Worm (Caenorhabditis elegans) whole organism, L3 larva: ENCODE results near the gene gly-6.

ENCODE experiments used
- R02D3.7 ChIP-seq: fragments of 150-350 bp; optimal IDR thresholded peaks from 2 replicates; lab custom pipeline; 2014; ENCODE audit warnings: missing biosample characterization, missing genetic modification characterization
- ZK546.5 ChIP-seq: sonication (generic microtip); optimal IDR thresholded peaks from 2 replicates; lab custom pipeline; 2017; ENCODE audit warnings: missing biosample characterization, missing genetic modification characterization
- aly-2 ChIP-seq: fragments of 150-350 bp; optimal IDR thresholded peaks from 2 replicates; lab custom pipeline; 2014; ENCODE audit warnings: missing biosample characterization, missing genetic modification characterization
- ama-1 ChIP-seq: fragments of 150-350 bp; optimal IDR thresholded peaks from 2 replicates; lab custom pipeline; 2018
- ceh-16 ChIP-seq: sonication (generic microtip); optimal IDR thresholded peaks from 2 replicates; lab custom pipeline; 2017; ENCODE audit warnings: missing biosample characterization, missing genetic modification characterization
- ceh-28 ChIP-seq: fragments of 150-350 bp; optimal IDR thresholded peaks from 2 replicates; lab custom pipeline; 2014; ENCODE audit warnings: missing biosample characterization, missing genetic modification reagents, missing genetic modification characterization
- ceh-82 ChIP-seq: fragments of 150-350 bp; optimal IDR thresholded peaks from 2 replicates; lab custom pipeline; 2014; ENCODE audit warnings: missing biosample characterization, missing genetic modification characterization
- ceh-9 ChIP-seq: sonication (generic microtip); optimal IDR thresholded peaks from 2 replicates; lab custom pipeline; 2018; ENCODE audit warnings: missing biosample characterization, missing genetic modification characterization
- daf-12 ChIP-seq: fragments of 150-350 bp; optimal IDR thresholded peaks from 2 replicates; lab custom pipeline; 2014; ENCODE audit warnings: missing biosample characterization, missing genetic modification reagents, missing genetic modification characterization
- egl-27 ChIP-seq: sonication (generic microtip); optimal IDR thresholded peaks from 4 replicates; lab custom pipeline; 2017; ENCODE audit warnings: missing biosample characterization, missing genetic modification reagents, missing genetic modification characterization
- egl-5 ChIP-seq: fragments of 150-350 bp; optimal IDR thresholded peaks from 2 replicates; lab custom pipeline; 2017; ENCODE audit warnings: missing biosample characterization, missing genetic modification reagents, missing genetic modification characterization, inconsistent platforms
- elt-2 ChIP-seq: sonication (generic microtip); optimal IDR thresholded peaks from 2 replicates; lab custom pipeline; 2016; ENCODE audit warnings: missing genetic modification reagents, mild to moderate bottlenecking, missing genetic modification characterization, missing compliant biosample characterization
- elt-3 ChIP-seq, 3 experiments: fragments of 150-350 bp in 1 of 3; sonication (generic microtip) in 2 of 3; optimal IDR thresholded peaks; 2 replicates in 2 of 3; 4 replicates in 1 of 3; lab custom pipeline; 2014 to 2017; ENCODE audit warnings: missing biosample characterization in 3 of 3, missing genetic modification characterization in 3 of 3
- eor-1 ChIP-seq, 2 experiments: fragments of 150-350 bp; optimal IDR thresholded peaks; 2 replicates each; lab custom pipeline; 2014 to 2018; ENCODE audit warnings: missing biosample characterization in 2 of 2, missing genetic modification characterization in 2 of 2
- fkh-2 ChIP-seq: fragments of 150-350 bp; optimal IDR thresholded peaks from 2 replicates; lab custom pipeline; 2014; ENCODE audit warnings: missing biosample characterization, missing genetic modification reagents, missing genetic modification characterization
- fos-1 ChIP-seq: fragments of 150-350 bp; optimal IDR thresholded peaks from 2 replicates; lab custom pipeline; 2014; ENCODE audit warnings: missing biosample characterization, missing genetic modification characterization
- hmg-11 ChIP-seq: sonication (generic microtip); optimal IDR thresholded peaks from 2 replicates; lab custom pipeline; 2016; ENCODE audit warnings: missing genetic modification characterization, missing compliant biosample characterization
- lin-15B ChIP-seq: fragments of 150-350 bp; optimal IDR thresholded peaks from 2 replicates; lab custom pipeline; 2014; ENCODE audit warnings: missing biosample characterization, missing genetic modification characterization
- lin-39 ChIP-seq: fragments of 150-350 bp; optimal IDR thresholded peaks from 2 replicates; lab custom pipeline; 2018; ENCODE audit warnings: missing biosample characterization, missing genetic modification reagents, missing genetic modification characterization
- lsy-12 ChIP-seq: sonication (generic microtip); optimal IDR thresholded peaks from 2 replicates; lab custom pipeline; 2016; ENCODE audit warnings: mild to moderate bottlenecking, missing genetic modification characterization, missing compliant biosample characterization
- mdl-1 ChIP-seq: fragments of 150-350 bp; optimal IDR thresholded peaks from 2 replicates; lab custom pipeline; 2014; ENCODE audit warnings: missing biosample characterization, missing genetic modification characterization
- mml-1 ChIP-seq: fragments of 150-350 bp; sonication (generic microtip); optimal IDR thresholded peaks from 3 replicates; lab custom pipeline; 2014; ENCODE audit warnings: missing biosample characterization, missing genetic modification characterization
- nfya-1 ChIP-seq: sonication (generic microtip); optimal IDR thresholded peaks from 2 replicates; lab custom pipeline; 2017; ENCODE audit warnings: missing genetic modification characterization, mild to moderate bottlenecking, missing compliant biosample characterization, antibody characterized with exemption, moderate library complexity; ENCODE audit not compliant: insufficient read depth
- nhr-12 ChIP-seq: fragments of 150-350 bp; optimal IDR thresholded peaks from 2 replicates; lab custom pipeline; 2014; ENCODE audit warnings: missing biosample characterization, missing genetic modification characterization
- nhr-23 ChIP-seq: fragments of 150-350 bp; optimal IDR thresholded peaks from 2 replicates; lab custom pipeline; 2014; ENCODE audit warnings: missing biosample characterization, missing genetic modification reagents, missing genetic modification characterization
- nhr-237 ChIP-seq: fragments of 150-350 bp; optimal IDR thresholded peaks from 2 replicates; lab custom pipeline; 2014; ENCODE audit warnings: missing biosample characterization, missing genetic modification characterization
- nhr-25 ChIP-seq: sonication (generic microtip); optimal IDR thresholded peaks from 2 replicates; lab custom pipeline; 2017; ENCODE audit warnings: missing biosample characterization, missing genetic modification characterization
- nhr-28 ChIP-seq: fragments of 150-350 bp; optimal IDR thresholded peaks from 2 replicates; lab custom pipeline; 2014; ENCODE audit warnings: missing biosample characterization, missing genetic modification characterization
- nhr-43 ChIP-seq: sonication (generic microtip); optimal IDR thresholded peaks from 2 replicates; lab custom pipeline; 2016; ENCODE audit warnings: mild to moderate bottlenecking, missing genetic modification characterization, missing compliant biosample characterization; ENCODE audit not compliant: poor library complexity, severe bottlenecking
- nhr-67 ChIP-seq: fragments of 150-350 bp; optimal IDR thresholded peaks from 2 replicates; lab custom pipeline; 2014; ENCODE audit warnings: missing biosample characterization, missing genetic modification characterization
- nhr-76 ChIP-seq: fragments of 150-350 bp; sonication (generic microtip); optimal IDR thresholded peaks from 5 replicates; lab custom pipeline; 2014; ENCODE audit warnings: missing biosample characterization, missing genetic modification characterization
- nhr-77 ChIP-seq: fragments of 150-350 bp; optimal IDR thresholded peaks from 2 replicates; lab custom pipeline; 2014; ENCODE audit warnings: missing biosample characterization, missing genetic modification characterization
- pha-4 ChIP-seq: fragments of 150-350 bp; optimal IDR thresholded peaks from 2 replicates; lab custom pipeline; 2014; ENCODE audit warnings: missing biosample characterization, missing genetic modification reagents, missing genetic modification characterization
- pqm-1 ChIP-seq: fragments of 150-350 bp; optimal IDR thresholded peaks from 2 replicates; lab custom pipeline; 2017; ENCODE audit warnings: missing biosample characterization, missing genetic modification characterization, inconsistent platforms
- sea-2 ChIP-seq: fragments of 150-350 bp; sonication (generic microtip); optimal IDR thresholded peaks from 4 replicates; lab custom pipeline; 2014; ENCODE audit warnings: missing biosample characterization, missing genetic modification reagents, missing genetic modification characterization
- skn-1 ChIP-seq: fragments of 150-350 bp; optimal IDR thresholded peaks from 2 replicates; lab custom pipeline; 2014; ENCODE audit warnings: missing biosample characterization, missing genetic modification characterization
- snpc-4 ChIP-seq: fragments of 150-350 bp; optimal IDR thresholded peaks from 2 replicates; lab custom pipeline; 2014; ENCODE audit warnings: missing biosample characterization, missing genetic modification characterization
- tbx-2 ChIP-seq: sonication (generic microtip); optimal IDR thresholded peaks from 2 replicates; lab custom pipeline; 2016; ENCODE audit warnings: mild to moderate bottlenecking, missing genetic modification characterization, missing compliant biosample characterization
- unc-39 ChIP-seq: sonication (generic microtip); optimal IDR thresholded peaks from 4 replicates; lab custom pipeline; 2017; ENCODE audit warnings: missing biosample characterization, missing genetic modification characterization
- unc-62 ChIP-seq: fragments of 150-350 bp; sonication (generic microtip); optimal IDR thresholded peaks from 4 replicates; lab custom pipeline; 2014; ENCODE audit warnings: missing biosample characterization, missing genetic modification reagents, missing genetic modification characterization
- zag-1 ChIP-seq: fragments of 150-350 bp; optimal IDR thresholded peaks from 2 replicates; lab custom pipeline; 2014; ENCODE audit warnings: missing biosample characterization, missing genetic modification characterization
- ztf-11 ChIP-seq: fragments of 150-350 bp; optimal IDR thresholded peaks from 2 replicates; lab custom pipeline; 2014; ENCODE audit warnings: missing biosample characterization, missing genetic modification characterization
- ztf-4 ChIP-seq: fragments of 150-350 bp; optimal IDR thresholded peaks from 2 replicates; lab custom pipeline; 2014; ENCODE audit warnings: missing biosample characterization, missing genetic modification characterization

gly-6 gene

ce11 chrIII:4291216-4291691, 39.8 kb downstream of the gly-6 start, which contains the start of gene mcm-5:
mcm-5 (minus strand) TSS chrIII:4291266.
- TF ChIP-seq ceh-28 (peak; percentile 26), hmg-11 (peak; percentile 50), nfya-1 (peak; percentile 56), eor-1 (tag; optimal IDR thresholded peaks at IDR 0.05; lab: Kevin White, UChicago) (no peak), lin-15B (tag; lab: Kevin White, UChicago) (peak; percentile 50), nhr-25 (peak; percentile 36), elt-3 (tag; optimal IDR thresholded peaks at IDR 0.05; lab: Kevin White, UChicago) (no peak), nhr-28 (tag; lab: Kevin White, UChicago) (no peak), nhr-23 (peak; percentile 31), ceh-16 (no peak), lin-39 (peak; percentile 37), pha-4 (peak; percentile 69)

ce11 chrIII:4289952-4290351, 41.1 kb downstream of the gly-6 start:
- no peak for TF ChIP-seq nhr-77 (tag; lab: Kevin White, UChicago)
- no peak for TF ChIP-seq aly-2 (tag; lab: Kevin White, UChicago)
- TF ChIP-seq elt-3 (tag; optimal IDR thresholded peaks at IDR 0.05; lab: Kevin White, UChicago), result no peak
- TF ChIP-seq skn-1 (tag; lab: Kevin White, UChicago), result no peak
- TF ChIP-seq sea-2 (GFP tag; lab: Kevin White, UChicago), result no peak

- TF ChIP-seq lsy-12 (tag; lab: Kevin White, UChicago) (no peak), unc-39 (tag; lab: Kevin White, UChicago) (no peak), nhr-76 (tag; lab: Kevin White, UChicago) (no peak), lin-39 (no peak), fos-1 (tag; lab: Kevin White, UChicago) (no peak), ceh-16 (no peak), ceh-9 (tag; lab: Kevin White, UChicago) (no peak), sea-2 (GFP tag; lab: Kevin White, UChicago) (no peak), nhr-237 (tag; lab: Kevin White, UChicago) (no peak), nhr-43 (tag; lab: Kevin White, UChicago) (no peak), lin-15B (tag; lab: Kevin White, UChicago) (no peak), nhr-25 (no peak), nhr-28 (tag; lab: Kevin White, UChicago) (no peak), pqm-1 (no peak), tbx-2 (tag; lab: Kevin White, UChicago) (no peak), egl-27 (tag; lab: Kevin White, UChicago) (no peak)
These were observed 43.6 kb downstream of the gly-6 start, which contains the start of gene R10E4.3 for ce11 chrIII:4287379-4287778. R10E4.3 (minus strand) TSS chrIII:4287479.

ce11 chrIII:4284732-4285165, 46.3 kb downstream of the gly-6 start:
- no peak for TF ChIP-seq ZK546.5 (tag; lab: Kevin White, UChicago)
- no peak for TF ChIP-seq eor-1 (tag; optimal IDR thresholded peaks at IDR 0.05; lab: Kevin White, UChicago)
- TF ChIP-seq unc-62, result no peak
- no peak for TF ChIP-seq egl-5 (tag; lab: Kevin White, UChicago)
- TF ChIP-seq lin-15B (tag; lab: Kevin White, UChicago), result peak; percentile 40
- peak; percentile 99 for TF ChIP-seq pha-4
- no peak for TF ChIP-seq nhr-237 (tag; lab: Kevin White, UChicago)
- TF ChIP-seq nhr-25, result peak; percentile 95
- no peak for TF ChIP-seq mml-1
- TF ChIP-seq elt-2 (tag; lab: Kevin White, UChicago), result peak; percentile 77
- TF ChIP-seq sea-2 (GFP tag; lab: Kevin White, UChicago), result no peak
- TF ChIP-seq ztf-4, result no peak
- TF ChIP-seq skn-1 (tag; lab: Kevin White, UChicago), result no peak
- no peak for TF ChIP-seq zag-1 (tag; lab: Kevin White, UChicago)
- no peak for TF ChIP-seq unc-39 (tag; lab: Kevin White, UChicago)
- no peak for TF ChIP-seq ceh-16
- no peak for TF ChIP-seq nhr-76 (tag; lab: Kevin White, UChicago)
- no peak for TF ChIP-seq ztf-11 (tag; lab: Kevin White, UChicago)
- no peak for TF ChIP-seq nhr-77 (tag; lab: Kevin White, UChicago)
- TF ChIP-seq pqm-1, result peak; percentile 30
- no peak for TF ChIP-seq aly-2 (tag; lab: Kevin White, UChicago)
- peak; percentile 70 for TF ChIP-seq mdl-1 (tag; lab: Kevin White, UChicago)
- TF ChIP-seq elt-3 (tag; optimal IDR thresholded peaks at IDR 0.05; lab: Kevin White, UChicago), result peak in 1 of 3 experiments; percentile 27
- TF ChIP-seq nhr-12 (tag; lab: Kevin White, UChicago), result no peak
- TF ChIP-seq nhr-67 (tag; lab: Kevin White, UChicago), result no peak
- peak; percentile 43 for TF ChIP-seq snpc-4 (tag; lab: Kevin White, UChicago)
- peak; percentile 73 for TF ChIP-seq nfya-1
- no peak for TF ChIP-seq ama-1 (lab: Kevin White, UChicago)
- no peak for TF ChIP-seq fkh-2 (tag; lab: Kevin White, UChicago)
- TF ChIP-seq nhr-28 (tag; lab: Kevin White, UChicago), result no peak
- TF ChIP-seq nhr-43 (tag; lab: Kevin White, UChicago), result peak; percentile 94
- TF ChIP-seq ceh-82 (tag; lab: Kevin White, UChicago), result no peak
- TF ChIP-seq tbx-2 (tag; lab: Kevin White, UChicago), result peak; percentile 49
- peak; percentile 4 for TF ChIP-seq lin-39
- TF ChIP-seq ceh-28, result peak; percentile 60
- TF ChIP-seq egl-27 (tag; lab: Kevin White, UChicago), result peak; percentile 57
- TF ChIP-seq daf-12 (tag; lab: Kevin White, UChicago), result no peak
- TF ChIP-seq fos-1 (tag; lab: Kevin White, UChicago), result peak; percentile 16
- TF ChIP-seq nhr-23, result peak; percentile 93
- TF ChIP-seq R02D3.7, result peak; percentile 11
- no peak for TF ChIP-seq ceh-9 (tag; lab: Kevin White, UChicago)
